Worm (Caenorhabditis elegans) whole organism, young adult: ENCODE measurements around the gene ZC116.5.
A peak's percentile ranks its signal among the peaks of the same experiment; 100 is the strongest.

Experiments
- B0261.1 ChIP-seq: sonication (generic microtip); optimal IDR thresholded peaks from 2 replicates; lab custom pipeline; 2016; ENCODE audit warnings: mild to moderate bottlenecking, missing genetic modification characterization, moderate library complexity, missing compliant biosample characterization
- B0336.3 ChIP-seq: fragments of 200-800 bp; sonication (Bioruptor generic); IDR thresholded peaks from 2 replicates; pipeline ENCODE4 v1.3.6; 2022; ENCODE audit warnings: missing genetic modification characterization, missing compliant biosample characterization
- D2030.7 ChIP-seq: fragments of 200-800 bp; sonication (Bioruptor generic); IDR thresholded peaks from 2 replicates; pipeline ENCODE4 v1.3.6; 2022; ENCODE audit warnings: missing genetic modification reagents, missing genetic modification characterization, missing compliant biosample characterization
- F23B12.7 ChIP-seq: sonication (generic microtip); optimal IDR thresholded peaks from 2 replicates; lab custom pipeline; 2017; ENCODE audit warnings: missing genetic modification characterization, mild to moderate bottlenecking, missing compliant biosample characterization, antibody characterized with exemption, moderate library complexity; ENCODE audit not compliant: insufficient read depth
- F37B4.10 ChIP-seq: fragments of 200-800 bp; sonication (Bioruptor generic); IDR thresholded peaks from 2 replicates; pipeline ENCODE4 v1.3.6; 2022; ENCODE audit warnings: missing genetic modification characterization, missing compliant biosample characterization
- F39B2.1 ChIP-seq: fragments of 200-800 bp; sonication (Bioruptor generic); IDR thresholded peaks from 2 replicates; pipeline ENCODE4 v1.3.6; 2022; ENCODE audit warnings: missing genetic modification reagents, missing genetic modification characterization, missing compliant biosample characterization
- F57A8.1 ChIP-seq: fragments of 200-800 bp; sonication (Bioruptor generic); optimal IDR thresholded peaks from 2 replicates; lab custom pipeline; 2018; ENCODE audit warnings: mild to moderate bottlenecking, missing genetic modification characterization, moderate library complexity, missing compliant biosample characterization
- K11D2.4 ChIP-seq: fragments of 200-800 bp; sonication (Bioruptor generic); IDR thresholded peaks from 2 replicates; pipeline ENCODE4 v1.3.6; 2022; ENCODE audit warnings: missing genetic modification reagents, missing genetic modification characterization, missing compliant biosample characterization
- T07F8.4 ChIP-seq: sonication (generic microtip); optimal IDR thresholded peaks from 2 replicates; lab custom pipeline; 2016; ENCODE audit warnings: mild to moderate bottlenecking, missing genetic modification characterization, moderate library complexity, missing compliant biosample characterization
- Y53F4B.3 ChIP-seq: fragments of 200-800 bp; sonication (Bioruptor generic); IDR thresholded peaks from 2 replicates; pipeline ENCODE4 v1.3.6; 2022; ENCODE audit warnings: missing genetic modification reagents, missing genetic modification characterization, missing compliant biosample characterization
- Y67H2A.10 ChIP-seq: fragments of 200-800 bp; sonication (Bioruptor generic); conservative IDR thresholded peaks from 2 replicates; pipeline ENCODE4 v1.3.6; 2022; ENCODE audit warnings: missing genetic modification reagents, missing genetic modification characterization, missing compliant biosample characterization
- Y79H2A.3 ChIP-seq: fragments of 200-800 bp; sonication (Bioruptor generic); conservative IDR thresholded peaks from 2 replicates; pipeline ENCODE4 v1.3.6; 2022; ENCODE audit warnings: missing genetic modification reagents, missing genetic modification characterization, missing compliant biosample characterization
- akir-1 ChIP-seq: fragments of 200-800 bp; sonication (Bioruptor generic); optimal IDR thresholded peaks from 2 replicates; lab custom pipeline; 2018; ENCODE audit warnings: mild to moderate bottlenecking, missing genetic modification characterization, moderate library complexity, missing compliant biosample characterization
- aptf-2 ChIP-seq: fragments of 200-800 bp; sonication (Bioruptor generic); conservative IDR thresholded peaks from 2 replicates; pipeline ENCODE4 v1.3.6; 2022; ENCODE audit warnings: missing genetic modification reagents, missing genetic modification characterization, missing compliant biosample characterization
- atf-7 ChIP-seq: sonication (generic microtip); optimal IDR thresholded peaks from 2 replicates; lab custom pipeline; 2017; ENCODE audit warnings: mild to moderate bottlenecking, missing genetic modification characterization, missing compliant biosample characterization
- attf-3 ChIP-seq: fragments of 200-800 bp; sonication (Bioruptor generic); conservative IDR thresholded peaks from 2 replicates; pipeline ENCODE4 v1.3.6; 2022; ENCODE audit warnings: missing genetic modification reagents, missing genetic modification characterization, missing compliant biosample characterization
- attf-5 ChIP-seq: fragments of 200-800 bp; sonication (Bioruptor generic); optimal IDR thresholded peaks from 2 replicates; lab custom pipeline; 2018; ENCODE audit warnings: mild to moderate bottlenecking, missing genetic modification characterization, missing compliant biosample characterization
- bed-2 ChIP-seq: fragments of 200-800 bp; sonication (Bioruptor generic); IDR thresholded peaks from 2 replicates; pipeline ENCODE4 v1.3.6; 2022; ENCODE audit warnings: missing genetic modification reagents, missing genetic modification characterization, missing compliant biosample characterization
- ccch-3 ChIP-seq: fragments of 200-800 bp; sonication (Bioruptor generic); optimal IDR thresholded peaks from 2 replicates; lab custom pipeline; 2018; ENCODE audit warnings: mild to moderate bottlenecking, missing genetic modification characterization, missing compliant biosample characterization
- ceh-79 ChIP-seq: sonication (generic microtip); optimal IDR thresholded peaks from 2 replicates; lab custom pipeline; 2017; ENCODE audit warnings: mild to moderate bottlenecking, missing genetic modification characterization, missing compliant biosample characterization
- ceh-91 ChIP-seq: fragments of 200-800 bp; sonication (Bioruptor generic); IDR thresholded peaks from 2 replicates; pipeline ENCODE4 v1.3.6; 2022; ENCODE audit warnings: missing genetic modification reagents, missing genetic modification characterization, missing compliant biosample characterization
- chd-7 ChIP-seq: sonication (generic microtip); optimal IDR thresholded peaks from 2 replicates; lab custom pipeline; 2016; ENCODE audit warnings: mild to moderate bottlenecking, missing genetic modification characterization, moderate library complexity, missing compliant biosample characterization
- egrh-3 ChIP-seq: fragments of 200-800 bp; sonication (Bioruptor generic); IDR thresholded peaks from 2 replicates; pipeline ENCODE4 v1.3.6; 2022; ENCODE audit warnings: missing genetic modification reagents, missing genetic modification characterization, missing compliant biosample characterization
- fkh-3 ChIP-seq: sonication (generic microtip); optimal IDR thresholded peaks from 2 replicates; lab custom pipeline; 2016; ENCODE audit warnings: mild to moderate bottlenecking, missing genetic modification characterization, missing compliant biosample characterization
- gei-17 ChIP-seq: fragments of 200-800 bp; sonication (Bioruptor generic); optimal IDR thresholded peaks from 2 replicates; lab custom pipeline; 2018; ENCODE audit warnings: mild to moderate bottlenecking, missing genetic modification characterization, missing compliant biosample characterization
- him-1 ChIP-seq: sonication (generic microtip); optimal IDR thresholded peaks from 2 replicates; lab custom pipeline; 2016; ENCODE audit warnings: missing genotype, missing genetic modification reagents, missing genetic modification characterization, missing compliant biosample characterization
- hlh-26 ChIP-seq: fragments of 200-800 bp; sonication (Bioruptor generic); conservative IDR thresholded peaks from 2 replicates; pipeline ENCODE4 v1.3.6; 2022; ENCODE audit warnings: missing genetic modification reagents, missing genetic modification characterization, missing compliant biosample characterization
- lag-1 ChIP-seq: fragments of 200-800 bp; sonication (Bioruptor generic); IDR thresholded peaks from 2 replicates; pipeline ENCODE4 v1.3.6; 2022; ENCODE audit warnings: missing genetic modification reagents, missing genetic modification characterization, missing compliant biosample characterization
- let-526 ChIP-seq: fragments of 200-800 bp; sonication (Bioruptor generic); IDR thresholded peaks from 2 replicates; pipeline ENCODE4 v1.3.6; 2022; ENCODE audit warnings: missing genetic modification reagents, missing genetic modification characterization, missing compliant biosample characterization
- lin-54 ChIP-seq: fragments of 200-800 bp; sonication (Bioruptor generic); optimal IDR thresholded peaks from 2 replicates; lab custom pipeline; 2018; ENCODE audit warnings: mild to moderate bottlenecking, missing genetic modification characterization, missing compliant biosample characterization
- lsl-1 ChIP-seq: fragments of 200-800 bp; sonication (Bioruptor generic); optimal IDR thresholded peaks from 2 replicates; lab custom pipeline; 2018; ENCODE audit warnings: mild to moderate bottlenecking, missing genetic modification characterization, moderate library complexity, missing compliant biosample characterization
- lsy-27 ChIP-seq: sonication (generic microtip); optimal IDR thresholded peaks from 2 replicates; lab custom pipeline; 2017; ENCODE audit warnings: missing genetic modification characterization, mild to moderate bottlenecking, missing compliant biosample characterization, antibody characterized with exemption, missing genotype, borderline replicate concordance; ENCODE audit not compliant: insufficient read depth
- madf-10 ChIP-seq: sonication (generic microtip); optimal IDR thresholded peaks from 2 replicates; lab custom pipeline; 2016; ENCODE audit warnings: mild to moderate bottlenecking, missing genetic modification characterization, missing compliant biosample characterization
- madf-8 ChIP-seq: fragments of 200-800 bp; sonication (Bioruptor generic); conservative IDR thresholded peaks from 2 replicates; pipeline ENCODE4 v1.3.6; 2022; ENCODE audit warnings: missing genetic modification reagents, missing genetic modification characterization, missing compliant biosample characterization
- nfya-1 ChIP-seq: sonication (generic microtip); optimal IDR thresholded peaks from 2 replicates; lab custom pipeline; 2017; ENCODE audit warnings: antibody characterized with exemption, missing compliant biosample characterization, missing genetic modification characterization, borderline replicate concordance; ENCODE audit not compliant: insufficient read depth
- nfyb-1 ChIP-seq: fragments of 200-800 bp; sonication (Bioruptor generic); IDR thresholded peaks from 2 replicates; pipeline ENCODE4 v1.3.6; 2022; ENCODE audit warnings: missing genetic modification reagents, missing genetic modification characterization, missing compliant biosample characterization
- rcor-1 ChIP-seq: fragments of 200-800 bp; sonication (Bioruptor generic); IDR thresholded peaks from 2 replicates; pipeline ENCODE4 v1.3.6; 2022; ENCODE audit warnings: missing genetic modification reagents, missing genetic modification characterization, missing compliant biosample characterization
- sdz-38 ChIP-seq: sonication (generic microtip); optimal IDR thresholded peaks from 2 replicates; lab custom pipeline; 2016; ENCODE audit warnings: missing genotype, missing genetic modification characterization, missing compliant biosample characterization
- snpc-1.1 ChIP-seq: sonication (generic microtip); optimal IDR thresholded peaks from 2 replicates; lab custom pipeline; 2017; ENCODE audit warnings: missing genetic modification characterization, mild to moderate bottlenecking, missing compliant biosample characterization, antibody characterized with exemption, moderate library complexity, missing genotype, missing genetic modification reagents; ENCODE audit not compliant: insufficient read depth
- snpc-3.4 ChIP-seq: sonication (generic microtip); optimal IDR thresholded peaks from 2 replicates; lab custom pipeline; 2017; ENCODE audit warnings: missing genetic modification characterization, mild to moderate bottlenecking, missing compliant biosample characterization, antibody characterized with exemption, moderate library complexity, missing genotype, missing genetic modification reagents
- tbp1 ChIP-seq: fragments of 200-800 bp; sonication (Bioruptor generic); optimal IDR thresholded peaks from 2 replicates; lab custom pipeline; 2018; ENCODE audit warnings: mild to moderate bottlenecking, missing genetic modification characterization, missing compliant biosample characterization
- unc-130 ChIP-seq: sonication (generic microtip); optimal IDR thresholded peaks from 2 replicates; lab custom pipeline; 2016; ENCODE audit warnings: missing genetic modification reagents, missing genetic modification characterization, missing compliant biosample characterization
- zim-3 ChIP-seq: sonication (generic microtip); optimal IDR thresholded peaks from 2 replicates; lab custom pipeline; 2017; ENCODE audit warnings: mild to moderate bottlenecking, missing genetic modification characterization, moderate library complexity, missing compliant biosample characterization
- ztf-22 ChIP-seq: fragments of 200-800 bp; sonication (Bioruptor generic); optimal IDR thresholded peaks from 2 replicates; lab custom pipeline; 2018; ENCODE audit warnings: mild to moderate bottlenecking, missing genetic modification characterization, moderate library complexity, missing compliant biosample characterization
- ztf-6 ChIP-seq: fragments of 200-800 bp; sonication (Bioruptor generic); IDR thresholded peaks from 2 replicates; pipeline ENCODE4 v1.3.6; 2022; ENCODE audit warnings: missing genetic modification reagents, missing genetic modification characterization, missing compliant biosample characterization

The ZC116.5 gene

ce11 chrV:12637238-12637690 lies 28.5 kb upstream of the ZC116.5 start, which contains the start of gene F56H9.2 (continued):
- no peak for TF ChIP-seq lsy-27 (tag; lab: Kevin White, UChicago)
- no peak for TF ChIP-seq snpc-1.1 (tag; lab: Kevin White, UChicago)
- TF ChIP-seq F37B4.10: no peak
- no peak for TF ChIP-seq bed-2 (GFP tag; lab: Robert Waterston, UW)
- no peak for TF ChIP-seq lag-1 (GFP tag; lab: Robert Waterston, UW)
- TF ChIP-seq atf-7 (tag; lab: Kevin White, UChicago): peak; percentile 60
- peak; percentile 39; the same call in 1 of the 2 replicates for TF ChIP-seq K11D2.4
- no peak for TF ChIP-seq hlh-26 (GFP tag; lab: Robert Waterston, UW)
- no peak for TF ChIP-seq zim-3 (tag; lab: Kevin White, UChicago)
- no peak for TF ChIP-seq unc-130 (GFP tag; lab: Kevin White, UChicago)
- TF ChIP-seq lsl-1 (GFP tag; lab: Kevin White, UChicago): no peak
- TF ChIP-seq nfyb-1 (GFP tag; lab: Robert Waterston, UW): peak; percentile 73
- no peak for TF ChIP-seq madf-8 (GFP tag; lab: Robert Waterston, UW)
- peak; percentile 61 for TF ChIP-seq B0336.3 (GFP tag; lab: Robert Waterston, UW)
- no peak for TF ChIP-seq D2030.7 (GFP tag; lab: Robert Waterston, UW)
- TF ChIP-seq F57A8.1 (GFP tag; lab: Kevin White, UChicago): no peak
- 0 out of 2 replicates have a peak, but pooled peaks have one; percentile 21 for TF ChIP-seq rcor-1 (GFP tag; lab: Robert Waterston, UW)
- TF ChIP-seq sdz-38 (tag; lab: Kevin White, UChicago): no peak
- no peak for TF ChIP-seq Y79H2A.3
- peak; percentile 68 for TF ChIP-seq chd-7
- TF ChIP-seq Y53F4B.3: no peak
- TF ChIP-seq attf-5 (GFP tag; lab: Kevin White, UChicago): peak; percentile 55
- no peak for TF ChIP-seq aptf-2
- TF ChIP-seq attf-3 (GFP tag; lab: Robert Waterston, UW): no peak
- no peak for TF ChIP-seq ceh-79 (tag; lab: Kevin White, UChicago)
- peak; percentile 31 for TF ChIP-seq tbp1 (GFP tag; lab: Kevin White, UChicago)
- TF ChIP-seq egrh-3 (GFP tag; lab: Robert Waterston, UW): no peak
- no peak for TF ChIP-seq ceh-91 (GFP tag; lab: Robert Waterston, UW)
- no peak for TF ChIP-seq madf-10 (tag; lab: Kevin White, UChicago)
- no peak for TF ChIP-seq snpc-3.4 (tag; lab: Kevin White, UChicago)
- no peak for TF ChIP-seq T07F8.4
- no peak for TF ChIP-seq gei-17 (GFP tag; lab: Kevin White, UChicago)
- TF ChIP-seq Y67H2A.10 (GFP tag; lab: Robert Waterston, UW): no peak
- no peak for TF ChIP-seq him-1 (tag; lab: Kevin White, UChicago)
- no peak for TF ChIP-seq B0261.1
- TF ChIP-seq ztf-6 (GFP tag; lab: Robert Waterston, UW): no peak
- TF ChIP-seq F39B2.1 (GFP tag; lab: Robert Waterston, UW): no peak
- no peak for TF ChIP-seq lin-54 (GFP tag; lab: Kevin White, UChicago)
- TF ChIP-seq ccch-3 (GFP tag; lab: Kevin White, UChicago): no peak
- TF ChIP-seq nfya-1: no peak
- TF ChIP-seq fkh-3 (tag; lab: Kevin White, UChicago): no peak
- TF ChIP-seq let-526 (GFP tag; lab: Robert Waterston, UW): no peak
- TF ChIP-seq akir-1 (GFP tag; lab: Kevin White, UChicago): no peak
- peak; percentile 73 for TF ChIP-seq ztf-22 (GFP tag; lab: Kevin White, UChicago)
- TF ChIP-seq F23B12.7 (tag; lab: Kevin White, UChicago): no peak
